Fruit fly (Drosophila melanogaster) Kc167 (cell line): ENCODE data around the gene CG15571.

Experiments used
- Myc ChIP-seq: fragments of >200 bp; optimal IDR thresholded peaks from 2 replicates; lab custom pipeline; 2017; ENCODE audit warnings: missing external identifiers
- h ChIP-seq: fragments of >200 bp; optimal IDR thresholded peaks from 3 replicates; lab custom pipeline; 2018; ENCODE audit warnings: missing external identifiers

- TF ChIP-seq Myc (lab: Kevin White, UChicago) (no peak), h (lab: Kevin White, UChicago) (no peak)
These were observed 28.8 kb upstream of the CG15571 start, which contains the start of gene Muc4B for dm6 chrX:4246039-4246438.
